Fruit fly (Drosophila melanogaster) whole organism, wandering third instar larva: Measurements from ENCODE around the gene CG31161.

Experiments used
- Abd-B ChIP-seq: fragments of >200 bp; optimal IDR thresholded peaks from 2 replicates; lab custom pipeline; 2017; ENCODE audit warnings: missing biosample characterization, missing genetic modification characterization
- CG32264 ChIP-seq: fragments of 200-800 bp; sonication (Bioruptor generic); optimal IDR thresholded peaks from 2 replicates; lab custom pipeline; 2016; ENCODE audit warnings: missing biosample characterization, missing genetic modification characterization
- CG9705 ChIP-seq: fragments of 200-800 bp; sonication (Bioruptor generic); optimal IDR thresholded peaks from 2 replicates; lab custom pipeline; 2018; ENCODE audit warnings: missing biosample characterization, mild to moderate bottlenecking, missing genetic modification characterization
- CrebA ChIP-seq: fragments of 200-800 bp; sonication (Bioruptor generic); optimal IDR thresholded peaks from 2 replicates; lab custom pipeline; 2016; ENCODE audit warnings: missing biosample characterization, mild to moderate bottlenecking, missing genetic modification characterization, borderline replicate concordance
- Dfd ChIP-seq: fragments of >200 bp; optimal IDR thresholded peaks from 2 replicates; lab custom pipeline; 2017; ENCODE audit warnings: missing biosample characterization, missing genetic modification characterization
- Dif ChIP-seq: fragments of 200-275, 200-300 bp; sonication (Bioruptor generic); optimal IDR thresholded peaks from 2 replicates; lab custom pipeline; 2018; ENCODE audit warnings: missing biosample characterization, missing genetic modification characterization; ENCODE audit not compliant: partially characterized antibody
- GATAd ChIP-seq: sonication (Bioruptor generic); optimal IDR thresholded peaks from 2 replicates; lab custom pipeline; 2016; ENCODE audit warnings: missing biosample characterization, missing genetic modification characterization
- HLH106 ChIP-seq: fragments of 200-800 bp; optimal IDR thresholded peaks from 3 replicates; lab custom pipeline; 2019; ENCODE audit warnings: missing biosample characterization, mild to moderate bottlenecking, missing genetic modification characterization, moderate library complexity
- Hnf4 ChIP-seq: fragments of 200-800 bp; sonication (Bioruptor generic); optimal IDR thresholded peaks from 2 replicates; lab custom pipeline; 2016; ENCODE audit warnings: missing biosample characterization, mild to moderate bottlenecking, missing genetic modification characterization
- Hr78 ChIP-seq: fragments of >200 bp; optimal IDR thresholded peaks from 2 replicates; lab custom pipeline; 2017; ENCODE audit warnings: missing biosample characterization, missing genetic modification characterization
- Hr83 ChIP-seq: fragments of 200-300 bp; sonication (Bioruptor generic); optimal IDR thresholded peaks from 2 replicates; lab custom pipeline; 2016; ENCODE audit warnings: missing biosample characterization, mild to moderate bottlenecking, missing genetic modification characterization, moderate library complexity; ENCODE audit not compliant: poor library complexity, severe bottlenecking
- Jra ChIP-seq: sonication (Bioruptor generic); optimal IDR thresholded peaks from 2 replicates; lab custom pipeline; 2016; ENCODE audit warnings: missing biosample characterization, missing genetic modification characterization
- Mio ChIP-seq: sonication (Bioruptor generic); optimal IDR thresholded peaks from 2 replicates; lab custom pipeline; 2016; ENCODE audit warnings: missing biosample characterization, missing genetic modification characterization
- Myc ChIP-seq: fragments of >200 bp; optimal IDR thresholded peaks from 2 replicates; lab custom pipeline; 2017
- N ChIP-seq: fragments of >200 bp; optimal IDR thresholded peaks from 2 replicates; lab custom pipeline; 2018; ENCODE audit warnings: missing biosample characterization, missing external identifiers, missing genetic modification characterization
- OdsH ChIP-seq: fragments of 200-800 bp; sonication (Bioruptor generic); optimal IDR thresholded peaks from 2 replicates; lab custom pipeline; 2016; ENCODE audit warnings: missing biosample characterization, mild to moderate bottlenecking, missing genetic modification characterization
- Rel ChIP-seq, 2 experiments: fragments of 200-800 bp; sonication (Bioruptor generic) in 1 of 2; optimal IDR thresholded peaks; 2 replicates in 1 of 2; 3 replicates in 1 of 2; lab custom pipeline; 2016 to 2019; ENCODE audit warnings: mild to moderate bottlenecking in 2 of 2, missing biosample characterization in 2 of 2, missing genetic modification characterization in 2 of 2, moderate library complexity in 1 of 2
- Sp1 ChIP-seq: fragments of 200-800 bp; sonication (Bioruptor generic); optimal IDR thresholded peaks from 3 replicates; lab custom pipeline; 2019; ENCODE audit warnings: missing biosample characterization, mild to moderate bottlenecking, missing genetic modification characterization, moderate library complexity
- Vsx2 ChIP-seq: fragments of 200-300, 225-300 bp; sonication (Bioruptor generic); optimal IDR thresholded peaks from 2 replicates; lab custom pipeline; 2018; ENCODE audit warnings: missing biosample characterization, missing genetic modification characterization; ENCODE audit not compliant: partially characterized antibody
- br ChIP-seq: fragments of 200-800 bp; sonication (Bioruptor generic); optimal IDR thresholded peaks from 2 replicates; lab custom pipeline; 2016; ENCODE audit warnings: missing biosample characterization, missing genetic modification characterization
- brk ChIP-seq: fragments of 200-800 bp; sonication (Bioruptor generic); optimal IDR thresholded peaks from 2 replicates; lab custom pipeline; 2016; ENCODE audit warnings: missing biosample characterization, mild to moderate bottlenecking, missing genetic modification characterization
- dl ChIP-seq, 2 experiments: fragments of 175-275, 200-275 bp in 1 of 2; fragments of 200-275 bp in 1 of 2; sonication (Bioruptor generic); optimal IDR thresholded peaks; lab custom pipeline; 2018; ENCODE audit warnings: mild to moderate bottlenecking in 2 of 2, missing biosample characterization in 2 of 2, missing genetic modification characterization in 2 of 2, moderate library complexity in 2 of 2; ENCODE audit not compliant: partially characterized antibody in 2 of 2, insufficient read depth in 1 of 2
- dmrt93B ChIP-seq: fragments of 200-800 bp; sonication (Bioruptor generic); optimal IDR thresholded peaks from 2 replicates; lab custom pipeline; 2018; ENCODE audit warnings: missing biosample characterization, mild to moderate bottlenecking, missing genetic modification characterization
- dsf ChIP-seq: sonication (Bioruptor generic); optimal IDR thresholded peaks from 2 replicates; lab custom pipeline; 2016; ENCODE audit warnings: missing biosample characterization, missing genetic modification characterization, borderline replicate concordance
- ey ChIP-seq: fragments of 200-800 bp; sonication (Bioruptor generic); optimal IDR thresholded peaks from 2 replicates; lab custom pipeline; 2016; ENCODE audit warnings: missing biosample characterization, missing genetic modification characterization
- foxo ChIP-seq, 2 experiments: fragments of 200-800 bp; sonication (Bioruptor generic); optimal IDR thresholded peaks; 2 replicates in 1 of 2; 3 replicates in 1 of 2; lab custom pipeline; 2016 to 2017; ENCODE audit warnings: missing biosample characterization in 2 of 2, missing genetic modification characterization in 2 of 2
- fru ChIP-seq: fragments of 200-800 bp; sonication (Bioruptor generic); optimal IDR thresholded peaks from 3 replicates; lab custom pipeline; 2016; ENCODE audit warnings: missing biosample characterization, mild to moderate bottlenecking, missing genetic modification characterization
- h ChIP-seq: fragments of 200-800 bp; sonication (Bioruptor generic); optimal IDR thresholded peaks from 3 replicates; lab custom pipeline; 2016; ENCODE audit warnings: missing biosample characterization, mild to moderate bottlenecking, missing genetic modification characterization
- jim ChIP-seq: fragments of 175-275, 200-325 bp; sonication (Bioruptor generic); optimal IDR thresholded peaks from 2 replicates; lab custom pipeline; 2016; ENCODE audit warnings: missing biosample characterization, mild to moderate bottlenecking, missing genetic modification characterization
- lola ChIP-seq: fragments of >200 bp; optimal IDR thresholded peaks from 2 replicates; lab custom pipeline; 2017; ENCODE audit warnings: missing biosample characterization, missing genetic modification characterization
- pan ChIP-seq: fragments of >200 bp; optimal IDR thresholded peaks from 2 replicates; lab custom pipeline; 2017
- psq ChIP-seq: fragments of 200-800 bp; sonication (Bioruptor generic); optimal IDR thresholded peaks from 3 replicates; lab custom pipeline; 2017; ENCODE audit warnings: missing biosample characterization, mild to moderate bottlenecking, missing genetic modification characterization, moderate library complexity
- rgr ChIP-seq: fragments of 200-800 bp; sonication (Bioruptor generic); optimal IDR thresholded peaks from 3 replicates; lab custom pipeline; 2016; ENCODE audit warnings: missing biosample characterization, mild to moderate bottlenecking, missing genetic modification characterization
- sage ChIP-seq: fragments of 200-800 bp; sonication (Bioruptor generic); optimal IDR thresholded peaks from 2 replicates; lab custom pipeline; 2016; ENCODE audit warnings: missing biosample characterization, mild to moderate bottlenecking, missing genetic modification characterization
- sv ChIP-seq: fragments of 200-800 bp; sonication (Bioruptor generic); optimal IDR thresholded peaks from 3 replicates; lab custom pipeline; 2016; ENCODE audit warnings: missing biosample characterization, missing genetic modification characterization
- tai ChIP-seq: sonication (Bioruptor generic); optimal IDR thresholded peaks from 2 replicates; lab custom pipeline; 2016; ENCODE audit warnings: missing biosample characterization, missing genetic modification characterization
- usp ChIP-seq: fragments of >200 bp; optimal IDR thresholded peaks from 2 replicates; lab custom pipeline; 2017; ENCODE audit warnings: missing biosample characterization, missing genetic modification characterization
- woc ChIP-seq: sonication (Bioruptor generic); optimal IDR thresholded peaks from 2 replicates; lab custom pipeline; 2016; ENCODE audit warnings: missing biosample characterization, mild to moderate bottlenecking, missing genetic modification characterization

The CG31161 gene

dm6 chr3R:22587419-22587963 lies 28.8 kb upstream of the CG31161 start, which contains the start of gene Efa6:
Efa6 (plus strand) TSS chr3R:22587755.
- TF ChIP-seq Hr83 (GFP tag; lab: Kevin White, UChicago) (no peak), Mio (GFP tag; lab: Kevin White, UChicago) (no peak), tai (no peak), usp (no peak), N (GFP tag; lab: Kevin White, UChicago) (no peak), pan (lab: Kevin White, UChicago) (no peak), dsf (peak; percentile 27), HLH106 (peak; percentile 31), Dif (GFP tag; lab: Kevin White, UChicago) (no peak), Vsx2 (GFP tag; lab: Kevin White, UChicago) (no peak), sage (no peak), brk (GFP tag; lab: Kevin White, UChicago) (no peak), foxo (GFP tag; optimal IDR thresholded peaks at IDR 0.05; lab: Kevin White, UChicago) (peak in 1 of 2 experiments; percentile 32), jim (GFP tag; lab: Kevin White, UChicago) (no peak), CG32264 (GFP tag; lab: Kevin White, UChicago) (no peak), CrebA (GFP tag; lab: Kevin White, UChicago) (no peak), fru (GFP tag; lab: Kevin White, UChicago) (no peak), br (no peak), dmrt93B (GFP tag; lab: Kevin White, UChicago) (no peak), Rel (GFP tag; optimal IDR thresholded peaks at IDR 0.05; lab: Kevin White, UChicago) (no peak), Rel (tag; optimal IDR thresholded peaks at IDR 0.05; lab: Kevin White, UChicago) (peak; percentile 88), rgr (GFP tag; lab: Kevin White, UChicago) (peak; percentile 52), dl (GFP tag; optimal IDR thresholded peaks at IDR 0.05; lab: Kevin White, UChicago; ENCODE audit: insufficient read depth in 1 of 2, partially characterized antibody in 2 of 2) (no peak), Sp1 (peak; percentile 36), Hnf4 (GFP tag; lab: Kevin White, UChicago) (peak; percentile 43), Myc (lab: Kevin White, UChicago) (peak; percentile 31), ey (GFP tag; lab: Kevin White, UChicago) (peak; percentile 3), lola (GFP tag; lab: Kevin White, UChicago) (no peak), CG9705 (GFP tag; lab: Kevin White, UChicago) (peak; percentile 12), OdsH (GFP tag; lab: Kevin White, UChicago) (peak; percentile 57), h (GFP tag; lab: Kevin White, UChicago) (peak; percentile 74), Abd-B (GFP tag; lab: Kevin White, UChicago) (no peak), psq (peak; percentile 89), sv (GFP tag; lab: Kevin White, UChicago) (peak; percentile 30), GATAd (GFP tag; lab: Kevin White, UChicago) (peak; percentile 29), Dfd (GFP tag; lab: Kevin White, UChicago) (no peak), Jra (GFP tag; lab: Kevin White, UChicago) (peak; percentile 63), Hr78 (GFP tag; lab: Kevin White, UChicago) (no peak), woc (no peak)

- TF ChIP-seq rgr (GFP tag; lab: Kevin White, UChicago) (no peak), Jra (GFP tag; lab: Kevin White, UChicago) (no peak), sv (GFP tag; lab: Kevin White, UChicago) (no peak), Myc (lab: Kevin White, UChicago) (no peak), OdsH (GFP tag; lab: Kevin White, UChicago) (no peak), Hr83 (GFP tag; lab: Kevin White, UChicago) (no peak), jim (GFP tag; lab: Kevin White, UChicago) (no peak), h (GFP tag; lab: Kevin White, UChicago) (no peak), Hr78 (GFP tag; lab: Kevin White, UChicago) (no peak), brk (GFP tag; lab: Kevin White, UChicago) (no peak), Abd-B (GFP tag; lab: Kevin White, UChicago) (no peak), fru (GFP tag; lab: Kevin White, UChicago) (no peak), pan (lab: Kevin White, UChicago) (no peak), usp (no peak), Mio (GFP tag; lab: Kevin White, UChicago) (no peak), foxo (GFP tag; optimal IDR thresholded peaks at IDR 0.05; lab: Kevin White, UChicago) (no peak)
These were observed 27.6 kb upstream of the CG31161 start for dm6 chr3R:22588756-22589155.
